Worm (Caenorhabditis elegans) whole organism, L2 larva: ENCODE measurements around the gene bud-31.
A peak's percentile ranks its signal among the peaks of the same experiment; 100 is the strongest.

ENCODE experiments used
- C34F6.9 ChIP-seq: fragments of 150-350 bp; optimal IDR thresholded peaks from 2 replicates; lab custom pipeline; 2014; ENCODE audit warnings: missing biosample characterization, missing genetic modification characterization
- F13H6.1 ChIP-seq: sonication (generic microtip); optimal IDR thresholded peaks from 2 replicates; lab custom pipeline; 2016; ENCODE audit warnings: missing genetic modification characterization, missing compliant biosample characterization
- R02D3.7 ChIP-seq: fragments of 150-350 bp; optimal IDR thresholded peaks from 2 replicates; lab custom pipeline; 2014; ENCODE audit warnings: missing biosample characterization, missing genetic modification characterization
- Y55F3AM.14 ChIP-seq: fragments of 200-800 bp; sonication (Bioruptor generic); optimal IDR thresholded peaks from 2 replicates; lab custom pipeline; 2018; ENCODE audit warnings: mild to moderate bottlenecking, missing genetic modification characterization, missing compliant biosample characterization
- ZK546.5 ChIP-seq: sonication (generic microtip); optimal IDR thresholded peaks from 2 replicates; lab custom pipeline; 2017; ENCODE audit warnings: missing biosample characterization, missing genetic modification characterization
- alr-1 ChIP-seq: fragments of 150-350 bp; optimal IDR thresholded peaks from 2 replicates; lab custom pipeline; 2014; ENCODE audit warnings: missing biosample characterization, missing genetic modification characterization
- aly-2 ChIP-seq: fragments of 150-350 bp; optimal IDR thresholded peaks from 2 replicates; lab custom pipeline; 2014; ENCODE audit warnings: missing biosample characterization, missing genetic modification characterization
- ama-1 ChIP-seq: fragments of 150-350 bp; optimal IDR thresholded peaks from 2 replicates; lab custom pipeline; 2018; ENCODE audit warnings: inconsistent platforms
- blmp-1 ChIP-seq: sonication (generic microtip); optimal IDR thresholded peaks from 2 replicates; lab custom pipeline; 2017; ENCODE audit warnings: missing genetic modification characterization, mild to moderate bottlenecking, missing compliant biosample characterization, antibody characterized with exemption, moderate library complexity; ENCODE audit not compliant: insufficient read depth
- ceh-16 ChIP-seq: fragments of 150-350 bp; optimal IDR thresholded peaks from 2 replicates; lab custom pipeline; 2014; ENCODE audit warnings: missing biosample characterization, missing genetic modification characterization
- ceh-82 ChIP-seq: fragments of 150-350 bp; optimal IDR thresholded peaks from 2 replicates; lab custom pipeline; 2014; ENCODE audit warnings: missing biosample characterization, missing genetic modification characterization
- crh-2 ChIP-seq: sonication (generic microtip); optimal IDR thresholded peaks from 2 replicates; lab custom pipeline; 2017; ENCODE audit warnings: missing biosample characterization, missing genetic modification characterization
- dmd-4 ChIP-seq: sonication (generic microtip); optimal IDR thresholded peaks from 2 replicates; lab custom pipeline; 2017; ENCODE audit warnings: missing biosample characterization, missing genetic modification characterization
- egl-27 ChIP-seq: sonication (generic microtip); optimal IDR thresholded peaks from 3 replicates; lab custom pipeline; 2017; ENCODE audit warnings: missing biosample characterization, missing genetic modification reagents, missing genetic modification characterization
- elt-1 ChIP-seq: fragments of 150-350 bp; optimal IDR thresholded peaks from 2 replicates; lab custom pipeline; 2014; ENCODE audit warnings: missing biosample characterization, missing genetic modification characterization
- elt-3 ChIP-seq: sonication (generic microtip); optimal IDR thresholded peaks from 2 replicates; lab custom pipeline; 2017; ENCODE audit warnings: missing biosample characterization, missing genetic modification characterization
- fos-1 ChIP-seq: fragments of 150-350 bp; optimal IDR thresholded peaks from 2 replicates; lab custom pipeline; 2014; ENCODE audit warnings: missing biosample characterization, missing genetic modification characterization
- gmeb-1 ChIP-seq: fragments of 150-350 bp; optimal IDR thresholded peaks from 2 replicates; lab custom pipeline; 2014; ENCODE audit warnings: missing biosample characterization, missing genetic modification characterization
- lin-11 ChIP-seq: fragments of 150-350 bp; sonication (generic microtip); optimal IDR thresholded peaks from 2 replicates; lab custom pipeline; 2014; ENCODE audit warnings: missing biosample characterization, missing genetic modification characterization, inconsistent platforms, mixed read lengths
- lin-13 ChIP-seq: fragments of 150-350 bp; optimal IDR thresholded peaks from 2 replicates; lab custom pipeline; 2014; ENCODE audit warnings: missing biosample characterization, missing genetic modification reagents, missing genetic modification characterization
- lin-39 ChIP-seq: fragments of 150-350 bp; optimal IDR thresholded peaks from 2 replicates; lab custom pipeline; 2014; ENCODE audit warnings: missing biosample characterization, missing genetic modification reagents, missing genetic modification characterization
- lsy-2 ChIP-seq, 2 experiments: fragments of 150-350 bp in 1 of 2; sonication (generic microtip) in 1 of 2; optimal IDR thresholded peaks; 2 replicates each; lab custom pipeline; 2014 to 2017; ENCODE audit warnings: missing biosample characterization in 2 of 2, missing genetic modification characterization in 2 of 2
- mab-5 ChIP-seq: fragments of 150-350 bp; optimal IDR thresholded peaks from 2 replicates; lab custom pipeline; 2014; ENCODE audit warnings: missing biosample characterization, missing genetic modification characterization
- mbf-1 ChIP-seq: sonication (generic microtip); optimal IDR thresholded peaks from 2 replicates; lab custom pipeline; 2017; ENCODE audit warnings: missing biosample characterization, missing genetic modification characterization
- mdl-1 ChIP-seq, 2 experiments: fragments of 150-350 bp in 1 of 2; sonication (generic microtip) in 1 of 2; optimal IDR thresholded peaks; 2 replicates each; lab custom pipeline; 2017; ENCODE audit warnings: missing biosample characterization in 2 of 2, missing genetic modification characterization in 2 of 2
- nhr-10 ChIP-seq: sonication (generic microtip); optimal IDR thresholded peaks from 2 replicates; lab custom pipeline; 2017; ENCODE audit warnings: missing biosample characterization, missing genetic modification characterization
- nhr-11 ChIP-seq: fragments of 150-350 bp; optimal IDR thresholded peaks from 2 replicates; lab custom pipeline; 2014; ENCODE audit warnings: missing biosample characterization, missing genetic modification characterization
- nhr-12 ChIP-seq: fragments of 150-350 bp; optimal IDR thresholded peaks from 2 replicates; lab custom pipeline; 2014; ENCODE audit warnings: missing biosample characterization, missing genetic modification characterization
- nhr-129 ChIP-seq: fragments of 150-350 bp; optimal IDR thresholded peaks from 2 replicates; lab custom pipeline; 2014; ENCODE audit warnings: missing biosample characterization, missing genetic modification characterization
- nhr-21 ChIP-seq: fragments of 150-350 bp; optimal IDR thresholded peaks from 2 replicates; lab custom pipeline; 2014; ENCODE audit warnings: missing biosample characterization, missing genetic modification characterization
- nhr-23 ChIP-seq: fragments of 150-350 bp; optimal IDR thresholded peaks from 2 replicates; lab custom pipeline; 2014; ENCODE audit warnings: missing biosample characterization, missing genetic modification reagents, missing genetic modification characterization
- nhr-237 ChIP-seq: fragments of 150-350 bp; optimal IDR thresholded peaks from 2 replicates; lab custom pipeline; 2014; ENCODE audit warnings: missing biosample characterization, missing genetic modification characterization
- nhr-25 ChIP-seq: fragments of 150-350 bp; sonication (generic microtip); optimal IDR thresholded peaks from 3 replicates; lab custom pipeline; 2014; ENCODE audit warnings: missing biosample characterization, missing genetic modification characterization
- nhr-6 ChIP-seq: fragments of 150-350 bp; optimal IDR thresholded peaks from 2 replicates; lab custom pipeline; 2014; ENCODE audit warnings: missing biosample characterization, missing genetic modification characterization
- nhr-77 ChIP-seq: fragments of 150-350 bp; optimal IDR thresholded peaks from 2 replicates; lab custom pipeline; 2014; ENCODE audit warnings: missing biosample characterization, missing genetic modification characterization
- peb-1 ChIP-seq: fragments of 150-350 bp; optimal IDR thresholded peaks from 2 replicates; lab custom pipeline; 2014; ENCODE audit warnings: missing biosample characterization, missing genetic modification characterization
- sem-4 ChIP-seq: fragments of 150-350 bp; optimal IDR thresholded peaks from 2 replicates; lab custom pipeline; 2014; ENCODE audit warnings: missing biosample characterization, missing genetic modification reagents, missing genetic modification characterization
- skn-1 ChIP-seq: sonication (generic microtip); optimal IDR thresholded peaks from 2 replicates; lab custom pipeline; 2017; ENCODE audit warnings: missing biosample characterization, missing genetic modification characterization
- sma-3 ChIP-seq: sonication (generic microtip); optimal IDR thresholded peaks from 2 replicates; lab custom pipeline; 2016; ENCODE audit warnings: missing genetic modification reagents, missing genetic modification characterization, missing compliant biosample characterization
- sma-9 ChIP-seq, 2 experiments: fragments of 150-350 bp in 1 of 2; sonication (generic microtip) in 1 of 2; optimal IDR thresholded peaks; 2 replicates each; lab custom pipeline; 2014 to 2016; ENCODE audit warnings: missing genetic modification characterization in 2 of 2, mild to moderate bottlenecking in 1 of 2, missing biosample characterization in 1 of 2, missing compliant biosample characterization in 1 of 2, missing genetic modification reagents in 1 of 2, moderate library complexity in 1 of 2
- snpc-4 ChIP-seq: fragments of 150-350 bp; optimal IDR thresholded peaks from 2 replicates; lab custom pipeline; 2014; ENCODE audit warnings: missing biosample characterization, missing genetic modification characterization
- unc-39 ChIP-seq: fragments of 150-350 bp; optimal IDR thresholded peaks from 2 replicates; lab custom pipeline; 2014; ENCODE audit warnings: missing biosample characterization, missing genetic modification characterization
- unc-55 ChIP-seq: fragments of 150-350 bp; sonication (generic microtip); optimal IDR thresholded peaks from 3 replicates; lab custom pipeline; 2014; ENCODE audit warnings: missing biosample characterization, missing genetic modification reagents, missing genetic modification characterization
- unc-62 ChIP-seq: fragments of 150-350 bp; optimal IDR thresholded peaks from 2 replicates; lab custom pipeline; 2014; ENCODE audit warnings: missing biosample characterization, missing genetic modification reagents, missing genetic modification characterization
- zag-1 ChIP-seq: fragments of 150-350 bp; optimal IDR thresholded peaks from 2 replicates; lab custom pipeline; 2014; ENCODE audit warnings: missing biosample characterization, missing genetic modification characterization
- ztf-1 ChIP-seq: fragments of 200-800 bp; sonication (Bioruptor generic); conservative IDR thresholded peaks from 2 replicates; pipeline ENCODE4 v1.3.6; 2022; ENCODE audit warnings: missing genetic modification characterization, missing compliant biosample characterization
- ztf-11 ChIP-seq: sonication (generic microtip); optimal IDR thresholded peaks from 2 replicates; lab custom pipeline; 2017; ENCODE audit warnings: missing biosample characterization, missing genetic modification characterization
- ztf-4 ChIP-seq: fragments of 150-350 bp; optimal IDR thresholded peaks from 2 replicates; lab custom pipeline; 2014; ENCODE audit warnings: missing biosample characterization, missing genetic modification characterization

The bud-31 gene

ce11 chrIII:9698635-9699396 lies 2.5 kb upstream of the bud-31 start:
- no peak for TF ChIP-seq nhr-11
- TF ChIP-seq peb-1 (tag; lab: Kevin White, UChicago), result no peak
- TF ChIP-seq nhr-10, result no peak
- no peak for TF ChIP-seq ZK546.5 (tag; lab: Kevin White, UChicago)
- TF ChIP-seq ama-1, result no peak
- no peak for TF ChIP-seq unc-62 (GFP tag; lab: Kevin White, UChicago)
- no peak for TF ChIP-seq nhr-23
- no peak for TF ChIP-seq aly-2 (tag; lab: Kevin White, UChicago)
- TF ChIP-seq sma-3 (GFP tag; lab: Kevin White, UChicago), result peak; percentile 2
- no peak for TF ChIP-seq snpc-4 (tag; lab: Kevin White, UChicago)
- TF ChIP-seq ceh-16, result no peak
- TF ChIP-seq nhr-21, result peak; percentile 71
- TF ChIP-seq mbf-1 (tag; lab: Kevin White, UChicago), result no peak
- no peak for TF ChIP-seq lin-11 (tag; lab: Kevin White, UChicago)
- TF ChIP-seq sma-9 (GFP tag; optimal IDR thresholded peaks at IDR 0.05; lab: Kevin White, UChicago), result peak; percentile 44
- no peak for TF ChIP-seq sma-9 (tag; optimal IDR thresholded peaks at IDR 0.05; lab: Kevin White, UChicago)
- no peak for TF ChIP-seq blmp-1 (tag; lab: Kevin White, UChicago)
- TF ChIP-seq ztf-4 (tag; lab: Kevin White, UChicago), result peak; percentile 20
- peak; percentile 30 for TF ChIP-seq egl-27 (tag; lab: Kevin White, UChicago)
- TF ChIP-seq unc-39, result no peak
- no peak for TF ChIP-seq dmd-4 (tag; lab: Kevin White, UChicago)
- no peak for TF ChIP-seq ztf-11 (tag; lab: Kevin White, UChicago)
- TF ChIP-seq crh-2 (tag; lab: Kevin White, UChicago), result no peak
- TF ChIP-seq unc-55, result no peak
- no peak for TF ChIP-seq nhr-77
- no peak for TF ChIP-seq lin-13 (GFP tag; lab: Kevin White, UChicago)
- no peak for TF ChIP-seq ztf-1
- no peak for TF ChIP-seq ceh-82 (tag; lab: Kevin White, UChicago)
- TF ChIP-seq zag-1 (tag; lab: Kevin White, UChicago), result no peak
- no peak for TF ChIP-seq lin-39 (tag; lab: Kevin White, UChicago)
- no peak for TF ChIP-seq gmeb-1
- TF ChIP-seq mab-5, result no peak
- TF ChIP-seq sem-4 (tag; lab: Kevin White, UChicago), result peak; percentile 70
- no peak for TF ChIP-seq elt-3 (tag; lab: Kevin White, UChicago)
- peak; percentile 44 for TF ChIP-seq C34F6.9 (tag; lab: Kevin White, UChicago)
- no peak for TF ChIP-seq nhr-237 (tag; lab: Kevin White, UChicago)
- TF ChIP-seq nhr-6, result no peak
- TF ChIP-seq nhr-129 (tag; lab: Kevin White, UChicago), result peak; percentile 7
- TF ChIP-seq mdl-1 (tag; optimal IDR thresholded peaks at IDR 0.05; lab: Kevin White, UChicago), result peak; percentile 43 to 61
- peak; percentile 50 for TF ChIP-seq fos-1
- no peak for TF ChIP-seq nhr-25 (tag; lab: Kevin White, UChicago)
- no peak for TF ChIP-seq Y55F3AM.14
- TF ChIP-seq skn-1 (tag; lab: Kevin White, UChicago), result no peak
- TF ChIP-seq elt-1, result no peak
- peak; percentile 36 for TF ChIP-seq F13H6.1 (tag; lab: Kevin White, UChicago)
- TF ChIP-seq nhr-12 (tag; lab: Kevin White, UChicago), result no peak
- TF ChIP-seq alr-1 (tag; lab: Kevin White, UChicago), result no peak
- TF ChIP-seq lsy-2 (tag; optimal IDR thresholded peaks at IDR 0.05; lab: Kevin White, UChicago), result peak in 1 of 2 experiments; percentile 50
- TF ChIP-seq R02D3.7 (tag; lab: Kevin White, UChicago), result no peak
